Worm (Caenorhabditis elegans): ENCODE results near the gene nstp-6.

DNA sequence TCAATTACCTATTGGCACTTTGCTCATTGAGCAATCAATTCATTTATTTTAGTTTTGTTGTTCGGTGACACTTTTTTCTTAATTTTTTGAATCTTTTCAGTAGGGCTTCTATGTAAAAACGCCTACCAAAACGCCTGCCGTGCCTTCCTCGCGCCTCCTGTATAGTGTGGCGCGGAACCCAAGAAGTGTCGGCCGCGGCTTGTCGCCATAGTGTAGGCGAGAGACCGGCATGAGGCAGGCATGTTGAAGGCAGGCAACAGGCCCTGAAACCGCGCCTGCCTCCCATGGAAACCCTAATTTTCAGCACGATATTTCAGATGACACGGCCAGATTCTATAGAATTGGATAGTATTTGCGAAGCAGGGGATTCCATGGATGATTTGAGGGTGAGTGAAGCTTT is 21.2 kb upstream of the nstp-6 start, which contains the start of gene otpl-1:
- TF ChIP-seq dao-5 (tag; optimal IDR thresholded peaks at IDR 0.05): no peak
- no peak for TF ChIP-seq W03F9.2 (tag; optimal IDR thresholded peaks at IDR 0.05)

All from whole organism, L4/young adult.